Fruit fly (Drosophila melanogaster) whole organism, embryonic: Measurements from ENCODE around the gene Decay.

Experiments
- Adf1 ChIP-seq: fragments of 200-800 bp; sonication (Bioruptor generic); IDR thresholded peaks from 2 replicates; pipeline ENCODE4 v1.3.6; 2022; ENCODE audit warnings: missing biosample characterization, missing genetic modification characterization
- Atf-2 ChIP-seq: fragments of 200-800 bp; sonication (Bioruptor generic); optimal IDR thresholded peaks from 2 replicates; lab custom pipeline; 2016; ENCODE audit warnings: missing biosample characterization, missing genetic modification characterization
- CG11085 ChIP-seq: fragments of 200-800 bp; sonication (Bioruptor generic); IDR thresholded peaks from 2 replicates; pipeline ENCODE4 v1.3.6; 2022; ENCODE audit warnings: missing biosample characterization, missing genetic modification characterization
- CG11560 ChIP-seq: fragments of 200-800 bp; sonication (Bioruptor generic); IDR thresholded peaks from 3 replicates; pipeline ENCODE4 v1.3.6; 2022; ENCODE audit warnings: missing biosample characterization, missing genetic modification characterization
- CG12155 ChIP-seq: fragments of 200-800 bp; sonication (Bioruptor generic); optimal IDR thresholded peaks from 3 replicates; lab custom pipeline; 2016; ENCODE audit warnings: missing biosample characterization, missing genetic modification characterization
- CG14965 ChIP-seq: fragments of 200-800 bp; sonication (Bioruptor generic); optimal IDR thresholded peaks from 2 replicates; lab custom pipeline; 2016; ENCODE audit warnings: missing biosample characterization, missing genetic modification characterization, borderline replicate concordance
- CG16779 ChIP-seq: fragments of 200-800 bp; sonication (Bioruptor generic); IDR thresholded peaks from 2 replicates; pipeline ENCODE4 v1.3.6; 2022; ENCODE audit warnings: missing biosample characterization, missing genetic modification characterization
- CG18599 ChIP-seq: fragments of 200-800 bp; sonication (Bioruptor generic); optimal IDR thresholded peaks from 3 replicates; lab custom pipeline; 2017; ENCODE audit warnings: missing biosample characterization, missing genetic modification characterization, mild to moderate bottlenecking, moderate library complexity, missing genetic modification reagents
- CG32772 ChIP-seq: fragments of 200-800 bp; sonication (Bioruptor generic); IDR thresholded peaks from 2 replicates; pipeline ENCODE4 v1.3.6; 2022; ENCODE audit warnings: missing biosample characterization, missing genetic modification characterization
- CG34224 ChIP-seq: fragments of 200-800 bp; sonication (Bioruptor generic); IDR thresholded peaks from 3 replicates; pipeline ENCODE4 v1.3.6; 2022; ENCODE audit warnings: missing biosample characterization, missing genetic modification characterization; ENCODE audit not compliant: partially characterized antibody
- CG34422 ChIP-seq: fragments of 200-800 bp; sonication (Bioruptor generic); IDR thresholded peaks from 3 replicates; pipeline ENCODE4 v1.3.6; 2022; ENCODE audit warnings: missing biosample characterization, missing genetic modification characterization
- CG7271 ChIP-seq: fragments of 200-800 bp; sonication (Bioruptor generic); optimal IDR thresholded peaks from 2 replicates; lab custom pipeline; 2018; ENCODE audit warnings: missing biosample characterization, mild to moderate bottlenecking, missing genetic modification characterization, moderate library complexity
- CG8388 ChIP-seq: fragments of 200-800 bp; sonication (Bioruptor generic); optimal IDR thresholded peaks from 2 replicates; lab custom pipeline; 2019; ENCODE audit warnings: missing biosample characterization, mild to moderate bottlenecking, missing genetic modification characterization, moderate library complexity
- CG8478 ChIP-seq: fragments of >200 bp; optimal IDR thresholded peaks from 2 replicates; lab custom pipeline; 2018
- CG9932 ChIP-seq: fragments of 200-800 bp; sonication (Bioruptor generic); IDR thresholded peaks from 2 replicates; pipeline ENCODE4 v1.3.6; 2022; ENCODE audit warnings: missing biosample characterization, missing genetic modification characterization
- Deaf1 ChIP-seq: fragments of 200-800 bp; optimal IDR thresholded peaks from 3 replicates; lab custom pipeline; 2019; ENCODE audit warnings: missing biosample characterization, mild to moderate bottlenecking, missing genetic modification characterization, moderate library complexity
- Eip74EF ChIP-seq, 2 experiments: fragments of 200-800 bp in 1 of 2; fragments of >200 bp in 1 of 2; sonication (Bioruptor generic) in 1 of 2; optimal IDR thresholded peaks; 2 replicates each; lab custom pipeline; 2017 to 2019; ENCODE audit warnings: missing biosample characterization in 2 of 2, missing genetic modification characterization in 2 of 2, mild to moderate bottlenecking in 1 of 2, moderate library complexity in 1 of 2
- Gug ChIP-seq: fragments of 200-800 bp; sonication (Bioruptor generic); IDR thresholded peaks from 4 replicates; pipeline ENCODE4 v1.3.6; 2022; ENCODE audit warnings: missing biosample characterization, missing genetic modification characterization
- Med ChIP-seq: fragments of 200-800 bp; sonication (Bioruptor generic); peaks from one replicate; lab custom pipeline; 2016; ENCODE audit warnings: missing biosample characterization, missing genetic modification characterization, mild to moderate bottlenecking, inconsistent platforms, moderate library complexity
- Mrtf ChIP-seq: fragments of 200-800 bp; sonication (Bioruptor generic); IDR thresholded peaks from 3 replicates; pipeline ENCODE4 v1.3.6; 2022; ENCODE audit warnings: missing biosample characterization, missing genetic modification characterization
- Nf-YB ChIP-seq: fragments of 200-800 bp; sonication (Bioruptor generic); optimal IDR thresholded peaks from 3 replicates; lab custom pipeline; 2019; ENCODE audit warnings: missing biosample characterization, mild to moderate bottlenecking, missing genetic modification characterization, moderate library complexity
- Oaz ChIP-seq: fragments of 200-800 bp; sonication (Bioruptor generic); IDR thresholded peaks from 2 replicates; pipeline ENCODE4 v1.3.6; 2022; ENCODE audit warnings: missing biosample characterization, missing genetic modification characterization
- Sox102F ChIP-seq: fragments of 200-800 bp; sonication (Bioruptor generic); optimal IDR thresholded peaks from 2 replicates; lab custom pipeline; 2018; ENCODE audit warnings: missing biosample characterization, mild to moderate bottlenecking, missing genetic modification characterization, moderate library complexity
- Sry-δ ChIP-seq: fragments of 200-800 bp; sonication (Bioruptor generic); optimal IDR thresholded peaks from 2 replicates; lab custom pipeline; 2016; ENCODE audit warnings: missing biosample characterization, missing genetic modification characterization
- Trl ChIP-seq, 3 experiments: fragments of >200 bp in 2 of 3; fragments of 200-800 bp in 1 of 3; sonication (Bioruptor generic) in 1 of 3; optimal IDR thresholded peaks; 2 replicates in 1 of 3; 3 replicates in 2 of 3; lab custom pipeline; 2016 to 2017; ENCODE audit warnings: missing biosample characterization in 1 of 3, missing genetic modification characterization in 1 of 3
- Vsx1 ChIP-seq: fragments of 200-800 bp; sonication (Bioruptor generic); optimal IDR thresholded peaks from 2 replicates; lab custom pipeline; 2017; ENCODE audit warnings: missing biosample characterization, mild to moderate bottlenecking, missing genetic modification characterization, missing genetic modification reagents
- YL-1 ChIP-seq: fragments of 200-800 bp; sonication (Bioruptor generic); optimal IDR thresholded peaks from 3 replicates; lab custom pipeline; 2017; ENCODE audit warnings: missing biosample characterization, mild to moderate bottlenecking, missing genetic modification characterization
- al ChIP-seq: fragments of 200-800 bp; sonication (Bioruptor generic); IDR thresholded peaks from 2 replicates; pipeline ENCODE4 v1.3.6; 2022; ENCODE audit warnings: missing biosample characterization, missing genetic modification characterization
- bab2 ChIP-seq: fragments of 200-800 bp; sonication (Bioruptor generic); optimal IDR thresholded peaks from 2 replicates; lab custom pipeline; 2016; ENCODE audit warnings: missing biosample characterization, missing genetic modification characterization
- bcd ChIP-seq: fragments of 200-800 bp; sonication (Bioruptor generic); optimal IDR thresholded peaks from 2 replicates; lab custom pipeline; 2017; ENCODE audit warnings: missing biosample characterization, mild to moderate bottlenecking, missing genetic modification characterization
- caup ChIP-seq: fragments of 200-800 bp; sonication (Bioruptor generic); optimal IDR thresholded peaks from 3 replicates; lab custom pipeline; 2017; ENCODE audit warnings: missing biosample characterization, mild to moderate bottlenecking, missing genetic modification characterization, moderate library complexity; ENCODE audit not compliant: severe bottlenecking
- chn ChIP-seq: fragments of 200-800 bp; sonication (Bioruptor generic); optimal IDR thresholded peaks from 2 replicates; lab custom pipeline; 2016; ENCODE audit warnings: missing biosample characterization, missing genetic modification characterization
- corto ChIP-seq: fragments of 200-800 bp; sonication (Bioruptor generic); optimal IDR thresholded peaks from 2 replicates; lab custom pipeline; 2016; ENCODE audit warnings: missing biosample characterization, mild to moderate bottlenecking, missing genetic modification characterization, moderate library complexity
- dysf ChIP-seq: fragments of 200-800 bp; sonication (Bioruptor generic); IDR thresholded peaks from 3 replicates; pipeline ENCODE4 v1.3.6; 2022; ENCODE audit warnings: missing biosample characterization, missing genetic modification characterization
- grn ChIP-seq: fragments of 200-800 bp; sonication (Bioruptor generic); optimal IDR thresholded peaks from 3 replicates; lab custom pipeline; 2017; ENCODE audit warnings: missing biosample characterization, missing genetic modification characterization
- hth ChIP-seq: fragments of >200 bp; optimal IDR thresholded peaks from 2 replicates; lab custom pipeline; 2017; ENCODE audit warnings: inconsistent platforms
- lab ChIP-seq: fragments of 200-800 bp; sonication (Bioruptor generic); optimal IDR thresholded peaks from 3 replicates; lab custom pipeline; 2017; ENCODE audit warnings: missing biosample characterization, missing genetic modification characterization, mild to moderate bottlenecking, moderate library complexity, missing genetic modification reagents
- pfk ChIP-seq: fragments of 200-800 bp; sonication (Bioruptor generic); optimal IDR thresholded peaks from 2 replicates; lab custom pipeline; 2018; ENCODE audit warnings: missing biosample characterization, mild to moderate bottlenecking, missing genetic modification characterization, moderate library complexity
- ranshi ChIP-seq: fragments of 200-800 bp; sonication (Bioruptor generic); IDR thresholded peaks from 2 replicates; pipeline ENCODE4 v1.3.6; 2022; ENCODE audit warnings: missing biosample characterization, missing genetic modification characterization
- repo ChIP-seq: fragments of 200-800 bp; sonication (Bioruptor generic); optimal IDR thresholded peaks from 2 replicates; lab custom pipeline; 2016; ENCODE audit warnings: missing biosample characterization, missing genetic modification characterization
- rib ChIP-seq: fragments of 200-800 bp; sonication (Bioruptor generic); IDR thresholded peaks from 2 replicates; pipeline ENCODE4 v1.3.6; 2022; ENCODE audit warnings: missing biosample characterization, missing genetic modification characterization
- row ChIP-seq: fragments of 200-800 bp; sonication (Bioruptor generic); IDR thresholded peaks from 3 replicates; pipeline ENCODE4 v1.3.6; 2022; ENCODE audit warnings: missing biosample characterization, missing genetic modification characterization
- salm ChIP-seq: fragments of 200-800 bp; sonication (Bioruptor generic); optimal IDR thresholded peaks from 2 replicates; lab custom pipeline; 2018; ENCODE audit warnings: missing biosample characterization, mild to moderate bottlenecking, missing genetic modification characterization
- sd ChIP-seq: fragments of 200-800 bp; sonication (Bioruptor generic); optimal IDR thresholded peaks from 3 replicates; lab custom pipeline; 2018; ENCODE audit warnings: missing biosample characterization, mild to moderate bottlenecking, missing genetic modification characterization, moderate library complexity
- sens ChIP-seq: fragments of 200-800 bp; sonication (Bioruptor generic); peaks from one replicate; lab custom pipeline; 2016; ENCODE audit warnings: missing biosample characterization, missing genetic modification characterization
- sqz ChIP-seq: fragments of 200-800 bp; sonication (Bioruptor generic); optimal IDR thresholded peaks from 3 replicates; lab custom pipeline; 2018; ENCODE audit warnings: missing biosample characterization, mild to moderate bottlenecking, missing genetic modification characterization
- trem ChIP-seq: fragments of 200-800 bp; optimal IDR thresholded peaks from 3 replicates; lab custom pipeline; 2019; ENCODE audit warnings: missing biosample characterization, mild to moderate bottlenecking, missing genetic modification characterization, moderate library complexity
- tx ChIP-seq: fragments of 200-800 bp; sonication (Bioruptor generic); optimal IDR thresholded peaks from 2 replicates; lab custom pipeline; 2016; ENCODE audit warnings: missing biosample characterization, missing genetic modification characterization
- z ChIP-seq: fragments of 200-800 bp; sonication (Bioruptor generic); IDR thresholded peaks from 3 replicates; pipeline ENCODE4 v1.3.6; 2022; ENCODE audit warnings: missing biosample characterization, missing genetic modification characterization

The Decay gene

DNA sequence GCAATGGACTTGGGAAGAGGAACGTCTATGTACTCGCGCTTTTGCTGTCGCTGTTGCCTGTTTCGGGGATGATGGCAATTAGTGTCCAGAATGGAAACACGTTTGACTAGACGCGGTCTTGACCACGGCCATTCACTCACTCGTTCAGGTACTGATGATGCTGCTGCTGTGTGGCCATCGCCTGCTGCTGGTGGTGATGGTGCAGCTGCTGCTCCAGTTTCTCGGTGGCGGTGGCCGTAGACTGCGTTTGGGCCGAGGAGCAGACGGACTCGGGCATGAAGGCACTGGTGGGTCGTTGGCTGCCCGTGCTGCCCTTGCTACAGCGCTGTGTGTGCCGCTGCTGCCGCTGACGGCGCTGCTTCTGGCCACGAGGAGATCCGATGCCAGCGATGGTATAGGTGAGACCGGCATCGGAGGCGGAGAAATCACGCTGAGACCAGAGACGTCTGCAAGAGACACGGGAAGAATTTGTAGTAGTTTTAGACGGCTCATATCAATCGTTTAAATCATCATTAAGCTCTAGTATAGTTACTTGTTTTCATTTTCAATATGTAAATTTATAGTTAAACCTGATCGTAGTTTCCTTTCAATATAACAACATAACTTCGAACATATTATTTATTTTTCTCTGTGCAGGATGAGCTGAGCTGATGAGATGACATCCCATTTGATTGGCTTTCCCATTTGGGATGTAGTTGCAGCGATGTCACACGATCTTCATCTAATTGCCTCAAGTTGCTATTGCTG lies 15.2 kb downstream of the Decay start:
- TF ChIP-seq Med (GFP tag; lab: Kevin White, UChicago) (peak; percentile 59), CG8388 (GFP tag; lab: Kevin White, UChicago) (no peak), CG8478 (lab: Kevin White, UChicago) (peak; percentile 66), corto (no peak), bcd (no peak)

DNA sequence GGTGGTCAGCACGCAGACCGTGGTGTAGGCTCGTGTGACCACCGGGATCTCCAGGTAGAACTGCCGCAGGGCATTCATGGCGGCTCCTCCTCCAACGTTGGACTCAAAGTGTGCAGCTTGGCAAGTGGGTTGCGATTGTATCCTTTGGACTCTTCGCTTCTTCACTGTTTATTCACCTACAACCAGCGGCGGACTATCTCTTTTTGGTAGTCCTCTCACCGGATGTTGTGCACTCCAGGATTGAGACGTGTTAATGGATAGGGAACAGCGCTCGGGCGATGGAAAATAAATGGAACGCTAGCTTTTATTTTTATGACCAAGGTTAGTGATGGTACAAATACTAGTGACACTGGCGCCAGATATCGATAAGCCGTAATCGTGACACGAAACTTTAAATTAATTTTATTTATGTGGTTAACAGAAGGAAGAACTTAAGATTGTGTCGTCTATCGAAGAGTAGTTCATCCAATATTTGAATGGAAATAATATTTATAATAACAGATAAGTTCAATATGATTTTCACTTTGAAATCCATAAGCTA lies 16.9 kb downstream of the Decay start, which contains the start of gene Der-2:
Gene Der-2 (minus strand): TSS at position 347 of the 541 bp plus-strand sequence.
- no peak for TF ChIP-seq sqz (GFP tag; lab: Kevin White, UChicago)
- no peak for TF ChIP-seq CG14965 (GFP tag; lab: Kevin White, UChicago)
- TF ChIP-seq YL-1, result peak; percentile 5
- TF ChIP-seq repo (GFP tag; lab: Kevin White, UChicago), result no peak
- TF ChIP-seq Nf-YB (GFP tag; lab: Kevin White, UChicago), result no peak
- no peak for TF ChIP-seq salm (tag; lab: Kevin White, UChicago)
- peak; percentile 40 for TF ChIP-seq trem (tag; lab: Kevin White, UChicago)
- TF ChIP-seq CG11085 (GFP tag; lab: Robert Waterston, UW), result no peak
- TF ChIP-seq CG16779 (GFP tag; lab: Robert Waterston, UW), result no peak
- no peak for TF ChIP-seq Oaz (GFP tag; lab: Robert Waterston, UW)
- no peak for TF ChIP-seq dysf (GFP tag; lab: Robert Waterston, UW)
- TF ChIP-seq Sry-δ (GFP tag; lab: Kevin White, UChicago), result peak; percentile 89
- TF ChIP-seq caup (GFP tag; lab: Kevin White, UChicago), result no peak
- no peak for TF ChIP-seq Mrtf (GFP tag; lab: Robert Waterston, UW)
- no peak for TF ChIP-seq CG18599 (GFP tag; lab: Kevin White, UChicago)
- TF ChIP-seq CG34224 (GFP tag; lab: Robert Waterston, UW), result peak; percentile 96
- TF ChIP-seq sens, result peak; percentile 63
- no peak for TF ChIP-seq Gug (GFP tag; lab: Robert Waterston, UW)
- no peak for TF ChIP-seq chn
- no peak for TF ChIP-seq al
- TF ChIP-seq sd, result no peak
- no peak for TF ChIP-seq bab2 (GFP tag; lab: Kevin White, UChicago)
- no peak for TF ChIP-seq Deaf1 (tag; lab: Kevin White, UChicago)
- no peak for TF ChIP-seq pfk (GFP tag; lab: Kevin White, UChicago)
- TF ChIP-seq Atf-2 (GFP tag; lab: Kevin White, UChicago), result no peak
- no peak for TF ChIP-seq CG12155 (GFP tag; lab: Kevin White, UChicago)
- no peak for TF ChIP-seq Trl (optimal IDR thresholded peaks at IDR 0.05; lab: Kevin White, UChicago)
- no peak for TF ChIP-seq Trl (GFP tag; optimal IDR thresholded peaks at IDR 0.05; lab: Kevin White, UChicago)
- no peak for TF ChIP-seq rib (GFP tag; lab: Robert Waterston, UW)
- TF ChIP-seq Adf1, result no peak
- no peak for TF ChIP-seq Eip74EF (GFP tag; optimal IDR thresholded peaks at IDR 0.05; lab: Kevin White, UChicago)
- no peak for TF ChIP-seq tx (GFP tag; lab: Kevin White, UChicago)
- no peak for TF ChIP-seq CG34422 (GFP tag; lab: Robert Waterston, UW)
- TF ChIP-seq CG9932, result 0 out of 2 replicates have a peak, but pooled peaks have one; percentile 3
- TF ChIP-seq hth, result no peak
- no peak for TF ChIP-seq CG7271
- TF ChIP-seq row, result peak; percentile 52; the same call in 2 of the 3 replicates
- TF ChIP-seq grn, result no peak
- TF ChIP-seq Sox102F (GFP tag; lab: Kevin White, UChicago), result no peak
- no peak for TF ChIP-seq ranshi (GFP tag; lab: Robert Waterston, UW)
- no peak for TF ChIP-seq CG32772 (GFP tag; lab: Robert Waterston, UW)
- no peak for TF ChIP-seq CG11560
- no peak for TF ChIP-seq Vsx1 (GFP tag; lab: Kevin White, UChicago)
- TF ChIP-seq z (GFP tag; lab: Robert Waterston, UW), result no peak
- TF ChIP-seq lab, result no peak
